Worm (Caenorhabditis elegans) whole organism, midembryonic: Measurements from ENCODE around the gene ZK1010.5.

Experiments
- T22C8.4 ChIP-seq: fragments of 200-800 bp; sonication (Bioruptor generic); IDR thresholded peaks from 2 replicates; pipeline ENCODE4 v1.3.6; 2022; ENCODE audit warnings: missing genetic modification characterization, missing compliant biosample characterization
- cog-1 ChIP-seq: sonication (generic microtip); optimal IDR thresholded peaks from 2 replicates; lab custom pipeline; 2016; ENCODE audit warnings: missing genetic modification characterization, missing compliant biosample characterization
- flt-1 ChIP-seq: fragments of 200-800 bp; sonication (Bioruptor generic); IDR thresholded peaks from 2 replicates; pipeline ENCODE4 v1.3.6; 2022; ENCODE audit warnings: missing genetic modification characterization, missing compliant biosample characterization
- klf-2 ChIP-seq: fragments of 200-800 bp; sonication (Bioruptor generic); conservative IDR thresholded peaks from 2 replicates; pipeline ENCODE4 v1.3.6; 2022; ENCODE audit warnings: missing genetic modification reagents, missing genetic modification characterization, missing compliant biosample characterization
- ref-1 ChIP-seq: fragments of 200-800 bp; sonication (Bioruptor generic); conservative IDR thresholded peaks from 2 replicates; pipeline ENCODE4 v1.3.6; 2022; ENCODE audit warnings: missing genetic modification reagents, missing genetic modification characterization, missing compliant biosample characterization
- ztf-23 ChIP-seq: fragments of 200-800 bp; sonication (Bioruptor generic); IDR thresholded peaks from 2 replicates; pipeline ENCODE4 v1.3.6; 2022; ENCODE audit warnings: missing genetic modification reagents, missing genetic modification characterization, missing compliant biosample characterization

- TF ChIP-seq ztf-23 (no peak), klf-2 (GFP tag; lab: Robert Waterston, UW) (no peak), T22C8.4 (no peak), flt-1 (GFP tag; lab: Robert Waterston, UW) (no peak), ref-1 (GFP tag; lab: Robert Waterston, UW) (no peak), cog-1 (no peak)
Measured at ce11 chrIII:13030551-13030950, 43.2 kb upstream of the ZK1010.5 start, which contains the start of gene F14F7.7.
